Fruit fly (Drosophila melanogaster) whole organism, prepupa: ENCODE measurements around the gene stai.

Experiments
- Blimp-1 ChIP-seq: fragments of 200-800 bp; sonication (Bioruptor generic); optimal IDR thresholded peaks from 3 replicates; lab custom pipeline; 2017; ENCODE audit warnings: missing biosample characterization, missing genetic modification characterization, mild to moderate bottlenecking, moderate library complexity, missing genetic modification reagents
- CG10631 ChIP-seq: fragments of 200-800 bp; sonication (Bioruptor generic); optimal IDR thresholded peaks from 2 replicates; lab custom pipeline; 2016; ENCODE audit warnings: missing biosample characterization, missing genetic modification characterization
- CG10669 ChIP-seq: fragments of 200-800 bp; sonication (Bioruptor generic); optimal IDR thresholded peaks from 3 replicates; lab custom pipeline; 2018; ENCODE audit warnings: missing biosample characterization, mild to moderate bottlenecking, missing genetic modification characterization, moderate library complexity
- CG11762 ChIP-seq: fragments of 200-800 bp; sonication (Bioruptor generic); optimal IDR thresholded peaks from 3 replicates; lab custom pipeline; 2016; ENCODE audit warnings: missing biosample characterization, missing genetic modification characterization; ENCODE audit not compliant: insufficient read depth
- CG11902 ChIP-seq: fragments of 200-800 bp; sonication (Bioruptor generic); optimal IDR thresholded peaks from 3 replicates; lab custom pipeline; 2016; ENCODE audit warnings: missing biosample characterization, missing genetic modification characterization
- CG15336 ChIP-seq: fragments of 200-800 bp; sonication (Bioruptor generic); IDR thresholded peaks from 2 replicates; pipeline ENCODE4 v1.3.6; 2022; ENCODE audit warnings: missing biosample characterization, missing genetic modification characterization
- CG1621 ChIP-seq: fragments of 200-800 bp; sonication (Bioruptor generic); optimal IDR thresholded peaks from 3 replicates; lab custom pipeline; 2018; ENCODE audit warnings: missing biosample characterization, mild to moderate bottlenecking, missing genetic modification characterization
- CG32006 ChIP-seq: fragments of 200-800 bp; sonication (Bioruptor generic); optimal IDR thresholded peaks from 3 replicates; lab custom pipeline; 2017; ENCODE audit warnings: missing biosample characterization, mild to moderate bottlenecking, missing genetic modification characterization
- CG3919 ChIP-seq: fragments of 200-800 bp; sonication (Bioruptor generic); optimal IDR thresholded peaks from 3 replicates; lab custom pipeline; 2016; ENCODE audit warnings: missing biosample characterization, missing genetic modification characterization
- CG4318 ChIP-seq: fragments of 200-800 bp; sonication (Bioruptor generic); optimal IDR thresholded peaks from 3 replicates; lab custom pipeline; 2017; ENCODE audit warnings: missing biosample characterization, mild to moderate bottlenecking, missing genetic modification characterization
- CG6276 ChIP-seq: fragments of 200-800 bp; sonication (Bioruptor generic); optimal IDR thresholded peaks from 2 replicates; lab custom pipeline; 2017; ENCODE audit warnings: missing biosample characterization, mild to moderate bottlenecking, missing genetic modification characterization
- CG6808 ChIP-seq: fragments of 200-800 bp; sonication (Bioruptor generic); optimal IDR thresholded peaks from 3 replicates; lab custom pipeline; 2017; ENCODE audit warnings: missing biosample characterization, missing genetic modification characterization, mild to moderate bottlenecking, moderate library complexity, missing genetic modification reagents
- CG8119 ChIP-seq: fragments of 200-800 bp; sonication (Bioruptor generic); IDR thresholded peaks from 3 replicates; pipeline ENCODE4 v1.3.6; 2022; ENCODE audit warnings: missing biosample characterization, missing genetic modification characterization
- CG8319 ChIP-seq: fragments of 200-800 bp; sonication (Bioruptor generic); optimal IDR thresholded peaks from 3 replicates; lab custom pipeline; 2016; ENCODE audit warnings: missing biosample characterization, missing genetic modification characterization
- CG9139 ChIP-seq: fragments of 200-800 bp; sonication (Bioruptor generic); optimal IDR thresholded peaks from 3 replicates; lab custom pipeline; 2017; ENCODE audit warnings: missing biosample characterization, mild to moderate bottlenecking, missing genetic modification characterization
- Eip75B ChIP-seq: fragments of 200-800 bp; sonication (Bioruptor generic); optimal IDR thresholded peaks from 3 replicates; lab custom pipeline; 2016; ENCODE audit warnings: missing biosample characterization, missing genetic modification characterization
- Eip78C ChIP-seq: fragments of 200-800 bp; sonication (Bioruptor generic); peaks from one replicate; lab custom pipeline; 2016; ENCODE audit warnings: missing biosample characterization, missing genetic modification characterization
- Ets21C ChIP-seq: fragments of 200-800 bp; sonication (Bioruptor generic); optimal IDR thresholded peaks from 3 replicates; lab custom pipeline; 2016; ENCODE audit warnings: missing biosample characterization, missing genetic modification characterization
- Gug ChIP-seq: fragments of 200-800 bp; sonication (Bioruptor generic); IDR thresholded peaks from 2 replicates; pipeline ENCODE4 v1.3.6; 2022; ENCODE audit warnings: missing biosample characterization, missing genetic modification characterization
- Hr38 ChIP-seq: sonication (Bioruptor generic); optimal IDR thresholded peaks from 2 replicates; lab custom pipeline; 2016; ENCODE audit warnings: missing biosample characterization, missing genetic modification characterization
- Hr39 ChIP-seq: fragments of 200-800 bp; sonication (Bioruptor generic); optimal IDR thresholded peaks from 2 replicates; lab custom pipeline; 2016; ENCODE audit warnings: missing biosample characterization, missing genetic modification characterization
- Hr4 ChIP-seq: fragments of 200-800 bp; sonication (Bioruptor generic); optimal IDR thresholded peaks from 3 replicates; lab custom pipeline; 2016; ENCODE audit warnings: missing biosample characterization, missing genetic modification characterization
- Lpt ChIP-seq: fragments of 200-800 bp; sonication (Bioruptor generic); optimal IDR thresholded peaks from 3 replicates; lab custom pipeline; 2016; ENCODE audit warnings: missing biosample characterization, missing genetic modification characterization
- Met ChIP-seq: fragments of 200-800 bp; sonication (Bioruptor generic); optimal IDR thresholded peaks from 3 replicates; lab custom pipeline; 2016; ENCODE audit warnings: missing biosample characterization, missing genetic modification characterization
- OdsH ChIP-seq: fragments of 200-800 bp; sonication (Bioruptor generic); optimal IDR thresholded peaks from 3 replicates; lab custom pipeline; 2016; ENCODE audit warnings: missing biosample characterization, missing genetic modification characterization
- Smox ChIP-seq: fragments of 200-800 bp; sonication (Bioruptor generic); optimal IDR thresholded peaks from 3 replicates; lab custom pipeline; 2016; ENCODE audit warnings: missing biosample characterization, missing genetic modification characterization
- Sox15 ChIP-seq: fragments of 200-800 bp; sonication (Bioruptor generic); optimal IDR thresholded peaks from 3 replicates; lab custom pipeline; 2016; ENCODE audit warnings: missing biosample characterization, missing genetic modification characterization
- acj6 ChIP-seq: fragments of 200-800 bp; sonication (Bioruptor generic); optimal IDR thresholded peaks from 3 replicates; lab custom pipeline; 2016; ENCODE audit warnings: missing biosample characterization, missing genetic modification characterization
- eg ChIP-seq: fragments of 200-800 bp; sonication (Bioruptor generic); IDR thresholded peaks from 3 replicates; pipeline ENCODE4 v1.3.6; 2022; ENCODE audit warnings: missing biosample characterization, missing genetic modification characterization
- esn ChIP-seq: fragments of 200-800 bp; sonication (Bioruptor generic); optimal IDR thresholded peaks from 2 replicates; lab custom pipeline; 2016; ENCODE audit warnings: missing biosample characterization, mild to moderate bottlenecking, missing genetic modification characterization, moderate library complexity
- fd59A ChIP-seq: fragments of 200-800 bp; sonication (Bioruptor generic); optimal IDR thresholded peaks from 2 replicates; lab custom pipeline; 2017; ENCODE audit warnings: missing biosample characterization, mild to moderate bottlenecking, missing genetic modification characterization, missing genetic modification reagents
- fd85E ChIP-seq: fragments of 200-800 bp; sonication (Bioruptor generic); optimal IDR thresholded peaks from 3 replicates; lab custom pipeline; 2016; ENCODE audit warnings: missing biosample characterization, missing genetic modification characterization
- fkh ChIP-seq: fragments of 200-800 bp; sonication (Bioruptor generic); optimal IDR thresholded peaks from 3 replicates; lab custom pipeline; 2017; ENCODE audit warnings: missing biosample characterization, mild to moderate bottlenecking, missing genetic modification characterization, moderate library complexity
- lz ChIP-seq: fragments of 200-800 bp; sonication (Bioruptor generic); optimal IDR thresholded peaks from 3 replicates; lab custom pipeline; 2016; ENCODE audit warnings: missing biosample characterization, missing genetic modification characterization
- pdm3 ChIP-seq: fragments of 200-800 bp; sonication (Bioruptor generic); optimal IDR thresholded peaks from 3 replicates; lab custom pipeline; 2016; ENCODE audit warnings: missing biosample characterization, missing genetic modification characterization
- salr ChIP-seq, 2 experiments: fragments of 200-800 bp; sonication (Bioruptor generic); optimal IDR thresholded peaks; 3 replicates each; lab custom pipeline; 2016 to 2018; ENCODE audit warnings: missing biosample characterization in 2 of 2, missing genetic modification characterization in 2 of 2, mild to moderate bottlenecking in 1 of 2
- spab ChIP-seq: fragments of 200-800 bp; sonication (Bioruptor generic); optimal IDR thresholded peaks from 2 replicates; lab custom pipeline; 2017; ENCODE audit warnings: missing biosample characterization, mild to moderate bottlenecking, missing genetic modification characterization, missing genetic modification reagents
- svp ChIP-seq: fragments of 200-800 bp; sonication (Bioruptor generic); peaks from one replicate; lab custom pipeline; 2016; ENCODE audit warnings: missing biosample characterization, missing genetic modification characterization
- topi ChIP-seq: fragments of 200-800 bp; sonication (Bioruptor generic); optimal IDR thresholded peaks from 3 replicates; lab custom pipeline; 2016; ENCODE audit warnings: missing biosample characterization, missing genetic modification characterization
- vri ChIP-seq: fragments of 200-800 bp; sonication (Bioruptor generic); optimal IDR thresholded peaks from 3 replicates; lab custom pipeline; 2016; ENCODE audit warnings: missing biosample characterization, mild to moderate bottlenecking, missing genetic modification characterization

Gene stai

dm6 chr2L:6075345-6075744, 24.8 kb upstream of the stai start:
- TF ChIP-seq CG4318 (GFP tag; lab: Kevin White, UChicago) (no peak), Gug (GFP tag; lab: Robert Waterston, UW) (no peak), fkh (GFP tag; lab: Kevin White, UChicago) (no peak), Eip78C (GFP tag; lab: Kevin White, UChicago) (no peak), CG32006 (no peak), Blimp-1 (GFP tag; lab: Kevin White, UChicago) (no peak), pdm3 (GFP tag; lab: Kevin White, UChicago) (no peak), CG8319 (GFP tag; lab: Kevin White, UChicago) (no peak), salr (GFP tag; optimal IDR thresholded peaks at IDR 0.05; lab: Kevin White, UChicago) (no peak), CG15336 (GFP tag; lab: Robert Waterston, UW) (no peak), vri (GFP tag; lab: Kevin White, UChicago) (no peak), OdsH (GFP tag; lab: Kevin White, UChicago) (no peak)

dm6 chr2L:6076143-6076542, 24.0 kb upstream of the stai start:
- TF ChIP-seq fd85E (GFP tag; lab: Kevin White, UChicago) (no peak), CG6276 (GFP tag; lab: Kevin White, UChicago) (peak; percentile 50), eg (GFP tag; lab: Robert Waterston, UW) (no peak), fkh (GFP tag; lab: Kevin White, UChicago) (peak; percentile 39), Eip78C (GFP tag; lab: Kevin White, UChicago) (peak; percentile 11), vri (GFP tag; lab: Kevin White, UChicago) (peak; percentile 62)
- TF ChIP-seq, all 60 proteins: peak for 4

dm6 chr2L:6076829-6077364, 23.3 kb upstream of the stai start:
- TF ChIP-seq svp (GFP tag; lab: Kevin White, UChicago) (peak; percentile 42), Hr38 (no peak)

- TF ChIP-seq CG8319 (GFP tag; lab: Kevin White, UChicago), result no peak
- TF ChIP-seq CG8119 (GFP tag; lab: Robert Waterston, UW), result no peak
- TF ChIP-seq Eip75B (GFP tag; lab: Kevin White, UChicago), result no peak
- TF ChIP-seq fkh (GFP tag; lab: Kevin White, UChicago), result no peak
- TF ChIP-seq lz, result no peak
Measured at dm6 chr2L:6077632-6078031, 22.5 kb upstream of the stai start.

dm6 chr2L:6078757-6079351, 21.3 kb upstream of the stai start:
- TF ChIP-seq CG6276 (GFP tag; lab: Kevin White, UChicago), result peak; percentile 21
- no peak for TF ChIP-seq Sox15 (GFP tag; lab: Kevin White, UChicago)
- no peak for TF ChIP-seq Hr39
- TF ChIP-seq CG9139 (GFP tag; lab: Kevin White, UChicago), result no peak
- TF ChIP-seq esn (GFP tag; lab: Kevin White, UChicago), result peak; percentile 3
- no peak for TF ChIP-seq Hr38
- no peak for TF ChIP-seq eg (GFP tag; lab: Robert Waterston, UW)
- no peak for TF ChIP-seq lz
- peak; percentile 100 for TF ChIP-seq Met (GFP tag; lab: Kevin White, UChicago)
- TF ChIP-seq CG1621 (tag; lab: Kevin White, UChicago), result peak; percentile 25
- TF ChIP-seq Ets21C (GFP tag; lab: Kevin White, UChicago), result no peak
- TF ChIP-seq CG8119 (GFP tag; lab: Robert Waterston, UW), result no peak
- no peak for TF ChIP-seq CG11762 (GFP tag; lab: Kevin White, UChicago)
- TF ChIP-seq CG10631, result no peak
- peak; percentile 75 for TF ChIP-seq Lpt
- TF ChIP-seq CG10669 (GFP tag; lab: Kevin White, UChicago), result no peak
- no peak for TF ChIP-seq Smox
- TF ChIP-seq acj6 (GFP tag; lab: Kevin White, UChicago), result no peak
- no peak for TF ChIP-seq CG3919 (GFP tag; lab: Kevin White, UChicago)
- peak; percentile 85 for TF ChIP-seq svp (GFP tag; lab: Kevin White, UChicago)
- no peak for TF ChIP-seq CG4318 (GFP tag; lab: Kevin White, UChicago)
- TF ChIP-seq topi, result peak; percentile 8
- peak; percentile 86 for TF ChIP-seq Eip75B (GFP tag; lab: Kevin White, UChicago)
- TF ChIP-seq salr (GFP tag; optimal IDR thresholded peaks at IDR 0.05; lab: Kevin White, UChicago), result no peak
- peak; percentile 88 for TF ChIP-seq Eip78C (GFP tag; lab: Kevin White, UChicago)
- no peak for TF ChIP-seq CG32006
- TF ChIP-seq fd85E (GFP tag; lab: Kevin White, UChicago), result no peak
- TF ChIP-seq Hr4, result no peak
- no peak for TF ChIP-seq fd59A (GFP tag; lab: Kevin White, UChicago)
- TF ChIP-seq spab, result no peak
- TF ChIP-seq CG6808 (GFP tag; lab: Kevin White, UChicago), result no peak
- no peak for TF ChIP-seq pdm3 (GFP tag; lab: Kevin White, UChicago)
- no peak for TF ChIP-seq CG8319 (GFP tag; lab: Kevin White, UChicago)
- no peak for TF ChIP-seq CG11902 (GFP tag; lab: Kevin White, UChicago)
